Fruit fly (Drosophila melanogaster) whole organism, embryonic: ENCODE results near the gene CG31473.

Experiments
- B-H2 ChIP-seq: fragments of 200-800 bp; sonication (Bioruptor generic); optimal IDR thresholded peaks from 2 replicates; lab custom pipeline; 2018; ENCODE audit warnings: missing biosample characterization, mild to moderate bottlenecking, missing genetic modification characterization
- CG1024 ChIP-seq: fragments of 200-800 bp; sonication (Bioruptor generic); IDR thresholded peaks from 2 replicates; pipeline ENCODE4 v1.3.6; 2022; ENCODE audit warnings: missing biosample characterization, missing genetic modification characterization
- CG10274 ChIP-seq: fragments of 200-800 bp; sonication (Bioruptor generic); optimal IDR thresholded peaks from 3 replicates; lab custom pipeline; 2017; ENCODE audit warnings: missing biosample characterization, mild to moderate bottlenecking, missing genetic modification characterization
- CG12104 ChIP-seq: fragments of 200-800 bp; sonication (Bioruptor generic); optimal IDR thresholded peaks from 3 replicates; lab custom pipeline; 2016; ENCODE audit warnings: missing biosample characterization, missing genetic modification characterization
- CG12219 ChIP-seq: fragments of 200-800 bp; sonication (Bioruptor generic); optimal IDR thresholded peaks from 3 replicates; lab custom pipeline; 2018; ENCODE audit warnings: missing biosample characterization, mild to moderate bottlenecking, missing genetic modification characterization
- CG12236 ChIP-seq: fragments of 200-800 bp; sonication (Bioruptor generic); optimal IDR thresholded peaks from 2 replicates; lab custom pipeline; 2016; ENCODE audit warnings: missing biosample characterization, missing genetic modification characterization
- CG12299 ChIP-seq: fragments of 200-800 bp; sonication (Bioruptor generic); optimal IDR thresholded peaks from 2 replicates; lab custom pipeline; 2018; ENCODE audit warnings: missing biosample characterization, mild to moderate bottlenecking, missing genetic modification characterization
- CG12769 ChIP-seq: fragments of 200-800 bp; sonication (Bioruptor generic); optimal IDR thresholded peaks from 2 replicates; lab custom pipeline; 2019; ENCODE audit warnings: missing biosample characterization, mild to moderate bottlenecking, missing genetic modification characterization, moderate library complexity
- CG16815 ChIP-seq: fragments of 200-800 bp; sonication (Bioruptor generic); optimal IDR thresholded peaks from 3 replicates; lab custom pipeline; 2017; ENCODE audit warnings: missing biosample characterization, mild to moderate bottlenecking, missing genetic modification characterization
- CG2116 ChIP-seq: fragments of 200-800 bp; sonication (Bioruptor generic); optimal IDR thresholded peaks from 3 replicates; lab custom pipeline; 2018; ENCODE audit warnings: missing biosample characterization, mild to moderate bottlenecking, missing genetic modification characterization
- CG31388 ChIP-seq: fragments of 200-800 bp; sonication (Bioruptor generic); optimal IDR thresholded peaks from 2 replicates; lab custom pipeline; 2016; ENCODE audit warnings: missing biosample characterization, missing genetic modification characterization
- CG3847 ChIP-seq: fragments of 200-800 bp; sonication (Bioruptor generic); IDR thresholded peaks from 2 replicates; pipeline ENCODE4 v1.3.6; 2022; ENCODE audit warnings: missing biosample characterization, missing genetic modification characterization
- CG6654 ChIP-seq: fragments of 200-800 bp; sonication (Bioruptor generic); optimal IDR thresholded peaks from 2 replicates; lab custom pipeline; 2017; ENCODE audit warnings: missing biosample characterization, mild to moderate bottlenecking, missing genetic modification characterization
- CG7556 ChIP-seq: fragments of 200-800 bp; sonication (Bioruptor generic); optimal IDR thresholded peaks from 2 replicates; lab custom pipeline; 2017; ENCODE audit warnings: missing biosample characterization, mild to moderate bottlenecking, missing genetic modification characterization
- Camta ChIP-seq: fragments of 200-800 bp; sonication (Bioruptor generic); optimal IDR thresholded peaks from 2 replicates; lab custom pipeline; 2016; ENCODE audit warnings: missing biosample characterization, missing genetic modification characterization
- Drgx ChIP-seq: fragments of 200-800 bp; sonication (Bioruptor generic); IDR thresholded peaks from 2 replicates; pipeline ENCODE4 v1.3.6; 2022; ENCODE audit warnings: missing biosample characterization, missing genetic modification characterization
- Eip74EF ChIP-seq, 2 experiments: fragments of 200-800 bp in 1 of 2; fragments of >200 bp in 1 of 2; sonication (Bioruptor generic) in 1 of 2; optimal IDR thresholded peaks; 2 replicates each; lab custom pipeline; 2017 to 2019; ENCODE audit warnings: missing biosample characterization in 2 of 2, missing genetic modification characterization in 2 of 2, mild to moderate bottlenecking in 1 of 2, moderate library complexity in 1 of 2
- Hr39 ChIP-seq: fragments of >200 bp; optimal IDR thresholded peaks from 2 replicates; lab custom pipeline; 2017
- Nf-YC ChIP-seq: fragments of 200-800 bp; optimal IDR thresholded peaks from 3 replicates; lab custom pipeline; 2019; ENCODE audit warnings: missing biosample characterization, mild to moderate bottlenecking, missing genetic modification characterization, moderate library complexity
- NfI ChIP-seq: fragments of 200-800 bp; sonication (Bioruptor generic); optimal IDR thresholded peaks from 3 replicates; lab custom pipeline; 2018; ENCODE audit warnings: missing biosample characterization, mild to moderate bottlenecking, missing genetic modification characterization, moderate library complexity
- Opbp ChIP-seq: fragments of 200-800 bp; sonication (Bioruptor generic); IDR thresholded peaks from 3 replicates; pipeline ENCODE4 v1.3.6; 2022; ENCODE audit warnings: missing biosample characterization, missing genetic modification characterization; ENCODE audit not compliant: partially characterized antibody
- Rfx ChIP-seq: fragments of 200-800 bp; sonication (Bioruptor generic); IDR thresholded peaks from 2 replicates; pipeline ENCODE4 v1.3.6; 2022; ENCODE audit warnings: missing biosample characterization, missing genetic modification characterization
- Sox100B ChIP-seq: fragments of 200-800 bp; sonication (Bioruptor generic); optimal IDR thresholded peaks from 3 replicates; lab custom pipeline; 2018; ENCODE audit warnings: missing biosample characterization, mild to moderate bottlenecking, missing genetic modification characterization
- Sry-β ChIP-seq: fragments of 200-800 bp; sonication (Bioruptor generic); optimal IDR thresholded peaks from 2 replicates; lab custom pipeline; 2018; ENCODE audit warnings: missing biosample characterization, mild to moderate bottlenecking, missing genetic modification characterization, moderate library complexity
- ap ChIP-seq: fragments of 200-800 bp; sonication (Bioruptor generic); IDR thresholded peaks from 2 replicates; pipeline ENCODE4 v1.3.6; 2022; ENCODE audit warnings: missing biosample characterization, missing genetic modification characterization
- ara ChIP-seq: fragments of 200-800 bp; sonication (Bioruptor generic); IDR thresholded peaks from 2 replicates; pipeline ENCODE4 v1.3.6; 2022; ENCODE audit warnings: missing biosample characterization, missing genetic modification characterization
- ash1 ChIP-seq: fragments of 200-800 bp; sonication (Bioruptor generic); optimal IDR thresholded peaks from 2 replicates; lab custom pipeline; 2018; ENCODE audit warnings: missing biosample characterization, mild to moderate bottlenecking, missing genetic modification characterization
- bab2 ChIP-seq: fragments of 200-800 bp; sonication (Bioruptor generic); optimal IDR thresholded peaks from 2 replicates; lab custom pipeline; 2016; ENCODE audit warnings: missing biosample characterization, missing genetic modification characterization
- bigmax ChIP-seq: fragments of 200-800 bp; sonication (Bioruptor generic); optimal IDR thresholded peaks from 2 replicates; lab custom pipeline; 2018; ENCODE audit warnings: missing biosample characterization, mild to moderate bottlenecking, missing genetic modification characterization
- bsh ChIP-seq, 2 experiments: fragments of 200-800 bp; sonication (Bioruptor generic); optimal IDR thresholded peaks; 2 replicates each; lab custom pipeline; 2017 to 2018; ENCODE audit warnings: mild to moderate bottlenecking in 2 of 2, missing biosample characterization in 2 of 2, missing genetic modification characterization in 2 of 2, moderate library complexity in 1 of 2
- chn ChIP-seq: fragments of 200-800 bp; sonication (Bioruptor generic); optimal IDR thresholded peaks from 2 replicates; lab custom pipeline; 2016; ENCODE audit warnings: missing biosample characterization, missing genetic modification characterization
- corto ChIP-seq: fragments of 200-800 bp; sonication (Bioruptor generic); optimal IDR thresholded peaks from 2 replicates; lab custom pipeline; 2016; ENCODE audit warnings: missing biosample characterization, mild to moderate bottlenecking, missing genetic modification characterization, moderate library complexity
- gt ChIP-seq: fragments of 200-800 bp; sonication (Bioruptor generic); IDR thresholded peaks from 2 replicates; pipeline ENCODE4 v1.3.6; 2022; ENCODE audit warnings: missing biosample characterization, missing genetic modification characterization
- hkb ChIP-seq, 2 experiments: fragments of 200-800 bp in 1 of 2; fragments of >200 bp in 1 of 2; sonication (Bioruptor generic) in 1 of 2; IDR thresholded peaks in 1 of 2; optimal IDR thresholded peaks in 1 of 2; 2 replicates each; pipeline versions ENCODE4 v1.3.6 to Lab custom; 2017 to 2022; ENCODE audit warnings: missing biosample characterization in 1 of 2, missing genetic modification characterization in 1 of 2
- lola ChIP-seq, 3 experiments: fragments of >200 bp in 2 of 3; fragments of 200-800 bp in 1 of 3; sonication (Bioruptor generic) in 1 of 3; optimal IDR thresholded peaks; 2 replicates each; lab custom pipeline; 2017 to 2019; ENCODE audit warnings: missing biosample characterization in 3 of 3, missing genetic modification characterization in 3 of 3, mild to moderate bottlenecking in 1 of 3, moderate library complexity in 1 of 3
- pb ChIP-seq: fragments of 200-800 bp; sonication (Bioruptor generic); optimal IDR thresholded peaks from 3 replicates; lab custom pipeline; 2016; ENCODE audit warnings: missing biosample characterization, missing genetic modification characterization
- run ChIP-seq: fragments of 200-800 bp; sonication (Bioruptor generic); optimal IDR thresholded peaks from 3 replicates; lab custom pipeline; 2018; ENCODE audit warnings: missing biosample characterization, mild to moderate bottlenecking, missing genetic modification characterization
- seq ChIP-seq: fragments of 200-800 bp; sonication (Bioruptor generic); IDR thresholded peaks from 2 replicates; pipeline ENCODE4 v1.3.6; 2022; ENCODE audit warnings: missing biosample characterization, missing genetic modification characterization
- shn ChIP-seq: fragments of 200-800 bp; sonication (Bioruptor generic); optimal IDR thresholded peaks from 3 replicates; lab custom pipeline; 2016; ENCODE audit warnings: missing biosample characterization, missing genetic modification characterization
- sisA ChIP-seq: fragments of 200-800 bp; sonication (Bioruptor generic); IDR thresholded peaks from 2 replicates; pipeline ENCODE4 v1.3.6; 2022; ENCODE audit warnings: missing biosample characterization, missing genetic modification characterization
- slou ChIP-seq: fragments of 200-800 bp; sonication (Bioruptor generic); optimal IDR thresholded peaks from 3 replicates; lab custom pipeline; 2016; ENCODE audit warnings: missing biosample characterization, missing genetic modification characterization
- sna ChIP-seq: fragments of 200-800 bp; sonication (Bioruptor generic); IDR thresholded peaks from 2 replicates; pipeline ENCODE4 v1.3.6; 2022; ENCODE audit warnings: missing biosample characterization, missing genetic modification characterization; ENCODE audit not compliant: partially characterized antibody
- tin ChIP-seq: fragments of 200-800 bp; sonication (Bioruptor generic); optimal IDR thresholded peaks from 3 replicates; lab custom pipeline; 2016; ENCODE audit warnings: missing biosample characterization, missing genetic modification characterization
- toy ChIP-seq: fragments of 200-800 bp; sonication (Bioruptor generic); IDR thresholded peaks from 2 replicates; pipeline ENCODE4 v1.3.6; 2022; ENCODE audit warnings: missing biosample characterization, missing genetic modification characterization
- tx ChIP-seq: fragments of 200-800 bp; sonication (Bioruptor generic); optimal IDR thresholded peaks from 2 replicates; lab custom pipeline; 2016; ENCODE audit warnings: missing biosample characterization, missing genetic modification characterization
- vnd ChIP-seq: fragments of 200-800 bp; sonication (Bioruptor generic); IDR thresholded peaks from 3 replicates; pipeline ENCODE4 v1.3.6; 2022; ENCODE audit warnings: missing biosample characterization, missing genetic modification characterization; ENCODE audit not compliant: partially characterized antibody
- wek ChIP-seq: fragments of 200-800 bp; sonication (Bioruptor generic); optimal IDR thresholded peaks from 3 replicates; lab custom pipeline; 2018; ENCODE audit warnings: missing biosample characterization, mild to moderate bottlenecking, missing genetic modification characterization, moderate library complexity
- yki ChIP-seq: fragments of >200 bp; optimal IDR thresholded peaks from 3 replicates; lab custom pipeline; 2018

CG31473 gene

dm6 chr3R:7809662-7810621, 1.7 kb upstream of the CG31473 start, which contains the start of the genes CG2993 and sgll (continued):
- TF ChIP-seq ara (GFP tag; lab: Robert Waterston, UW) (peak; percentile 82), pb (GFP tag; lab: Kevin White, UChicago) (peak; percentile 87), sisA (GFP tag; lab: Robert Waterston, UW) (peak; percentile 96), Rfx (GFP tag; lab: Robert Waterston, UW) (peak; percentile 98), sna (no peak), tin (peak; percentile 97), Sox100B (GFP tag; lab: Kevin White, UChicago) (peak; percentile 60), Drgx (GFP tag; lab: Robert Waterston, UW) (peak; percentile 28; the same call in 1 of the 2 replicates), shn (GFP tag; lab: Kevin White, UChicago) (peak; percentile 92), CG12236 (peak; percentile 83), bigmax (GFP tag; lab: Kevin White, UChicago) (peak; percentile 52), Opbp (peak; percentile 80), CG12299 (tag; lab: Kevin White, UChicago) (no peak), CG16815 (GFP tag; lab: Kevin White, UChicago) (peak; percentile 93), yki (peak; percentile 20), Camta (GFP tag; lab: Kevin White, UChicago) (peak; percentile 91), bab2 (GFP tag; lab: Kevin White, UChicago) (peak; percentile 97), Sry-β (GFP tag; lab: Kevin White, UChicago) (peak; percentile 47), toy (GFP tag; lab: Robert Waterston, UW) (peak; percentile 39; the same call in 1 of the 2 replicates), CG31388 (GFP tag; lab: Kevin White, UChicago) (peak; percentile 92), Eip74EF (GFP tag; optimal IDR thresholded peaks at IDR 0.05; lab: Kevin White, UChicago) (no peak), CG12769 (tag; lab: Kevin White, UChicago) (peak; percentile 89), corto (GFP tag; lab: Kevin White, UChicago) (no peak), wek (GFP tag; lab: Kevin White, UChicago) (peak; percentile 62), tx (GFP tag; lab: Kevin White, UChicago) (peak; percentile 80), CG12219 (GFP tag; lab: Kevin White, UChicago) (peak; percentile 75), CG7556 (GFP tag; lab: Kevin White, UChicago) (peak; percentile 64), CG6654 (GFP tag; lab: Kevin White, UChicago) (peak; percentile 77), CG12104 (peak; percentile 65), chn (peak; percentile 92), CG1024 (GFP tag; lab: Robert Waterston, UW) (peak; percentile 90), ap (GFP tag; lab: Robert Waterston, UW) (peak; percentile 71), bsh (GFP tag; optimal IDR thresholded peaks at IDR 0.05; lab: Kevin White, UChicago) (peak in 1 of 2 experiments; percentile 87), B-H2 (GFP tag; lab: Kevin White, UChicago) (peak; percentile 83), run (tag; lab: Kevin White, UChicago) (no peak), CG2116 (GFP tag; lab: Kevin White, UChicago) (peak; percentile 83), CG10274 (GFP tag; lab: Kevin White, UChicago) (peak; percentile 69), vnd (GFP tag; lab: Robert Waterston, UW) (no peak), gt (GFP tag; lab: Robert Waterston, UW) (peak; percentile 83), CG3847 (GFP tag; lab: Robert Waterston, UW) (peak; percentile 92), slou (GFP tag; lab: Kevin White, UChicago) (peak; percentile 83), seq (peak; percentile 72), hkb (optimal IDR thresholded peaks at IDR 0.05; lab: Kevin White, UChicago) (peak; percentile 72), hkb (GFP tag; IDR thresholded peaks at IDR 0.05; lab: Robert Waterston, UW) (peak; percentile 81), lola (GFP tag; optimal IDR thresholded peaks at IDR 0.05; lab: Kevin White, UChicago) (no peak), Nf-YC (tag; lab: Kevin White, UChicago) (peak; percentile 76), NfI (peak; percentile 94), ash1 (GFP tag; lab: Kevin White, UChicago) (peak; percentile 75), Hr39 (lab: Kevin White, UChicago) (no peak)
